Worm (Caenorhabditis elegans) whole organism, mixed stage, embryonic: ENCODE results near the gene ctps-1.
A peak's percentile ranks its signal among the peaks of the same experiment; 100 is the strongest.

ENCODE experiments used
- M03D4.4 ChIP-seq: sonication (generic microtip); optimal IDR thresholded peaks from 2 replicates; lab custom pipeline; 2017; ENCODE audit warnings: mild to moderate bottlenecking, missing genetic modification characterization, missing compliant biosample characterization
- bed-3 ChIP-seq: fragments of 200-800 bp; sonication (Bioruptor generic); optimal IDR thresholded peaks from 3 replicates; lab custom pipeline; 2018; ENCODE audit warnings: mild to moderate bottlenecking, missing genetic modification characterization, moderate library complexity, missing compliant biosample characterization
- ceh-39 ChIP-seq: fragments of 150-350 bp; optimal IDR thresholded peaks from 2 replicates; lab custom pipeline; 2014; ENCODE audit warnings: missing biosample characterization, missing genetic modification characterization
- ceh-43 ChIP-seq: fragments of 200-800 bp; sonication (Bioruptor generic); optimal IDR thresholded peaks from 2 replicates; lab custom pipeline; 2018; ENCODE audit warnings: mild to moderate bottlenecking, missing genetic modification characterization, moderate library complexity, missing compliant biosample characterization
- ceh-83 ChIP-seq: fragments of 200-800 bp; sonication (Bioruptor generic); optimal IDR thresholded peaks from 2 replicates; lab custom pipeline; 2018; ENCODE audit warnings: mild to moderate bottlenecking, missing genetic modification characterization, missing compliant biosample characterization
- cnd-1 ChIP-seq: fragments of 200-800 bp; sonication (Bioruptor generic); optimal IDR thresholded peaks from 2 replicates; lab custom pipeline; 2018; ENCODE audit warnings: mild to moderate bottlenecking, missing genetic modification characterization, missing compliant biosample characterization
- drap-1 ChIP-seq: fragments of 200-800 bp; sonication (Bioruptor generic); optimal IDR thresholded peaks from 3 replicates; lab custom pipeline; 2018; ENCODE audit warnings: mild to moderate bottlenecking, missing genetic modification characterization, missing compliant biosample characterization
- elt-1 ChIP-seq: sonication (generic microtip); optimal IDR thresholded peaks from 2 replicates; lab custom pipeline; 2017; ENCODE audit warnings: missing genetic modification characterization, mild to moderate bottlenecking, missing compliant biosample characterization, antibody characterized with exemption, moderate library complexity, borderline replicate concordance; ENCODE audit not compliant: insufficient read depth
- elt-3 ChIP-seq: fragments of 150-350 bp; optimal IDR thresholded peaks from 2 replicates; lab custom pipeline; 2014; ENCODE audit warnings: missing biosample characterization, missing genetic modification characterization
- flh-1 ChIP-seq: fragments of 200-800 bp; sonication (Bioruptor generic); optimal IDR thresholded peaks from 2 replicates; lab custom pipeline; 2018; ENCODE audit warnings: mild to moderate bottlenecking, missing genetic modification characterization, moderate library complexity, missing compliant biosample characterization
- ham-2 ChIP-seq: fragments of 200-800 bp; sonication (Bioruptor generic); optimal IDR thresholded peaks from 2 replicates; lab custom pipeline; 2018; ENCODE audit warnings: mild to moderate bottlenecking, missing genetic modification characterization, missing compliant biosample characterization
- lin-13 ChIP-seq: fragments of 150-350 bp; optimal IDR thresholded peaks from 2 replicates; lab custom pipeline; 2014; ENCODE audit warnings: missing biosample characterization, missing genetic modification characterization
- lin-32 ChIP-seq: fragments of 200-800 bp; sonication (Bioruptor generic); optimal IDR thresholded peaks from 2 replicates; lab custom pipeline; 2018; ENCODE audit warnings: mild to moderate bottlenecking, missing genetic modification characterization, missing compliant biosample characterization
- lsy-2 ChIP-seq: fragments of 150-350 bp; optimal IDR thresholded peaks from 2 replicates; lab custom pipeline; 2014; ENCODE audit warnings: missing biosample characterization, missing genetic modification characterization
- mls-2 ChIP-seq: sonication (generic microtip); optimal IDR thresholded peaks from 2 replicates; lab custom pipeline; 2016; ENCODE audit warnings: mild to moderate bottlenecking, missing genetic modification characterization, moderate library complexity, missing compliant biosample characterization
- nhr-12 ChIP-seq: fragments of 150-350 bp; optimal IDR thresholded peaks from 2 replicates; lab custom pipeline; 2014; ENCODE audit warnings: missing biosample characterization, missing genetic modification characterization
- nhr-2 ChIP-seq: fragments of 150-350 bp; optimal IDR thresholded peaks from 2 replicates; lab custom pipeline; 2014; ENCODE audit warnings: missing biosample characterization, missing genetic modification characterization
- nhr-237 ChIP-seq: fragments of 150-350 bp; optimal IDR thresholded peaks from 2 replicates; lab custom pipeline; 2014; ENCODE audit warnings: missing biosample characterization, missing genetic modification characterization
- nhr-28 ChIP-seq: fragments of 150-350 bp; optimal IDR thresholded peaks from 2 replicates; lab custom pipeline; 2014; ENCODE audit warnings: missing biosample characterization, missing genetic modification characterization
- nhr-76 ChIP-seq: sonication (generic microtip); optimal IDR thresholded peaks from 2 replicates; lab custom pipeline; 2017; ENCODE audit warnings: missing biosample characterization, missing genetic modification characterization
- pha-4 ChIP-seq: fragments of 150-350 bp; optimal IDR thresholded peaks from 2 replicates; lab custom pipeline; 2018; ENCODE audit warnings: missing biosample characterization, missing genetic modification reagents, missing genetic modification characterization
- sem-2 ChIP-seq: fragments of 200-800 bp; sonication (Bioruptor generic); optimal IDR thresholded peaks from 2 replicates; lab custom pipeline; 2018; ENCODE audit warnings: mild to moderate bottlenecking, missing genetic modification characterization, missing compliant biosample characterization
- snpc-4 ChIP-seq: fragments of 150-350 bp; optimal IDR thresholded peaks from 2 replicates; lab custom pipeline; 2014; ENCODE audit warnings: missing biosample characterization, missing genetic modification characterization
- sptf-1 ChIP-seq: sonication (generic microtip); optimal IDR thresholded peaks from 2 replicates; lab custom pipeline; 2017; ENCODE audit warnings: mild to moderate bottlenecking, missing genetic modification characterization, moderate library complexity, missing compliant biosample characterization
- tbx-8 ChIP-seq: fragments of 200-800 bp; sonication (Bioruptor generic); optimal IDR thresholded peaks from 2 replicates; lab custom pipeline; 2018; ENCODE audit warnings: mild to moderate bottlenecking, missing genetic modification characterization, moderate library complexity, missing compliant biosample characterization
- unc-120 ChIP-seq: sonication (generic microtip); optimal IDR thresholded peaks from 2 replicates; lab custom pipeline; 2017; ENCODE audit warnings: missing genetic modification characterization, missing compliant biosample characterization; ENCODE audit not compliant: poor library complexity, severe bottlenecking
- unc-39 ChIP-seq: fragments of 150-350 bp; optimal IDR thresholded peaks from 2 replicates; lab custom pipeline; 2014; ENCODE audit warnings: missing biosample characterization, missing genetic modification characterization
- unc-62 ChIP-seq: fragments of 150-350 bp; optimal IDR thresholded peaks from 2 replicates; lab custom pipeline; 2014; ENCODE audit warnings: missing biosample characterization, missing genetic modification reagents, missing genetic modification characterization
- zip-8 ChIP-seq: fragments of 150-350 bp; optimal IDR thresholded peaks from 2 replicates; lab custom pipeline; 2014; ENCODE audit warnings: missing biosample characterization, missing genetic modification characterization
- ztf-11 ChIP-seq: fragments of 150-350 bp; optimal IDR thresholded peaks from 2 replicates; lab custom pipeline; 2014; ENCODE audit warnings: missing biosample characterization, missing genetic modification characterization

ctps-1 gene

DNA sequence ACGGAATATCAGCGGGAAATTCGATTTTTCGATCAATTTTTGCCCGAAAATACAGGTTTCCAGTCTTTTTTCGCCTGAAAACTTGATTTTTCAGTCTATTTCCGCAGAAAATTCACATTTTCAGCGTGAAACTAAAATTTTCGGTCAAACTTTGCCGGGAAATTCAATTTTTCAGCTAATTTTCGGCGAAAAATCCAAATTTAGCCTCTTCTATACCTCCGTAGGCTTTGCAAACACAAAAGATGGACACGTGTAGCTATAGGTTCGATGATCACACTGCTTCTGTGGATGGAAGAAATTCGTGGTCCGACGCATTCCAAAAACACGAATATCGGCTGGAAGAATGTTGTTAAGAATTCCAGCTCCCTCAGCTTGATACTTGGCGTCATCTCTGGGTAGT, 599 bp upstream of the ctps-1 start:
- no peak for TF ChIP-seq elt-3 (tag; lab: Kevin White, UChicago)
- TF ChIP-seq ham-2 (GFP tag; lab: Kevin White, UChicago) = no peak
- TF ChIP-seq nhr-28 = no peak
- TF ChIP-seq nhr-12 (tag; lab: Kevin White, UChicago) = no peak
- TF ChIP-seq tbx-8 (GFP tag; lab: Kevin White, UChicago) = no peak
- no peak for TF ChIP-seq snpc-4 (tag; lab: Kevin White, UChicago)
- no peak for TF ChIP-seq ceh-43
- no peak for TF ChIP-seq zip-8 (tag; lab: Kevin White, UChicago)
- no peak for TF ChIP-seq nhr-2 (tag; lab: Kevin White, UChicago)
- TF ChIP-seq cnd-1 (tag; lab: Kevin White, UChicago) = no peak
- no peak for TF ChIP-seq M03D4.4
- TF ChIP-seq nhr-237 (tag; lab: Kevin White, UChicago) = no peak
- no peak for TF ChIP-seq sptf-1 (tag; lab: Kevin White, UChicago)
- no peak for TF ChIP-seq unc-39 (tag; lab: Kevin White, UChicago)
- TF ChIP-seq ceh-39 (tag; lab: Kevin White, UChicago) = no peak
- TF ChIP-seq flh-1 (GFP tag; lab: Kevin White, UChicago) = no peak
- TF ChIP-seq nhr-76 (tag; lab: Kevin White, UChicago) = no peak
- TF ChIP-seq lin-32 (GFP tag; lab: Kevin White, UChicago) = no peak
- no peak for TF ChIP-seq drap-1 (GFP tag; lab: Kevin White, UChicago)

DNA sequence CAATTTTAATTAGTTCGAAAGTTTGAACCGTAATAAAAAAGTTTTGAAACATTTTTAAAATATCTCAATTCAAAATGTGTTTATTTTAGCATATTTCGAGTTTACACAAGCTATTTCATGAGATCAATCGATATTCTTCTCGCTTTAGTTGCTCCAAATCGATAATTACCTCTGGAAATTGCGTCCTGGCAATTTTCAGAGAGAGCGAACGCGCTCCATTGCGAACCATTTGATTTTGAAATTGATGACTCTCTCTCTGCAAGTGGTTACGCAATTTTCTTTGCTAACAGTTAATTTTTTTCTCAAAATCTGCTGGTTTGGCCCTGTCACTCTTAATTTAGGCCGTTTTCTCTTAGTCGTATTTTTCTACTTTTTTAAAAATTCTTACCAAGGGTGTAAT, 5.8 kb downstream of the ctps-1 start:
- TF ChIP-seq elt-3 (tag; lab: Kevin White, UChicago) (no peak), nhr-2 (tag; lab: Kevin White, UChicago) (no peak), zip-8 (tag; lab: Kevin White, UChicago) (peak; percentile 10), ceh-39 (tag; lab: Kevin White, UChicago) (peak; percentile 62)

DNA sequence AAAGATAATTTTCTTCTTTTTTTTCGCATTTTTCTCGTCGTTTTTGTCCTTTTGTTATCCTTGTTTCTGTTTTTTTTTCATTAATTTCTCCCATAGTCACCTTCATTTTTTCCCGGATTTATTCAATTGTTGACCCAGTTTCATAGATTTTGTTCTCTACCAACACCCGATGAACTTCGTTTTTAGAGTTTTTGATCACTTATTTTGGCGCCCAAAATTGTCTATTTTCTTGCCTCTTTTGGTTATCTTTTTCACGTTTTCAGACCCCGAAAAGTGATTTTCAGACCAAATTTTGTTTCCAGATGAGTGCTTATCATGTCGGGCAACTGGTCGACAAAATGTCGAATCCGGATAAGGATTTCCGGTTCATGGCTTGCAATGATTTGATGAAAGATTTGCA, 7.9 kb downstream of the ctps-1 start, which contains the start of gene cand-1:
TSS of gene cand-1 (plus strand) at position 301 of the 400 bp plus-strand sequence.
- TF ChIP-seq mls-2 (tag; lab: Kevin White, UChicago) (no peak), nhr-28 (no peak), ceh-83 (GFP tag; lab: Kevin White, UChicago) (no peak)

DNA sequence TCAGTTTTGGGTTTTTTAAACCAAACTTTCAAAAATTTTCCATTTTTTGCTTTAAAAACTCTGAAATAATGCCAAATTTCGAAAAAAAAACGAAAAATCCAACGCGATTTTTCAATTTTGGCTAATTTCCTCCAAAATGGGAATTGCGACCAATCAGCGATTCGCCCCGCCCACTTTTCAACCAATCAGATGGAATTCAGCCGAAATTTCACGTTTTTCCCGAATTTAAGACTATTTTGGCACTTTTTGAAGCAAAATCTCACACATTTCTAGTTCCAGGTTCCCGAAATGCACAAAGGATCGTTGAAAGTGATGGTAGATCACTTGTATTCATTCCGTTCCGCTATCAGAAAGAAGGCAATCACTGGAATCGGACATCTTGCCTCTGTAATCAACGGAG, 10.1 kb downstream of the ctps-1 start:
- TF ChIP-seq pha-4 (tag; lab: Kevin White, UChicago) = no peak
- TF ChIP-seq elt-1 = no peak
- no peak for TF ChIP-seq drap-1 (GFP tag; lab: Kevin White, UChicago)
- TF ChIP-seq ham-2 (GFP tag; lab: Kevin White, UChicago) = no peak
- TF ChIP-seq nhr-76 (tag; lab: Kevin White, UChicago) = no peak
- no peak for TF ChIP-seq nhr-12 (tag; lab: Kevin White, UChicago)
- TF ChIP-seq lin-13 (tag; lab: Kevin White, UChicago) = no peak
- no peak for TF ChIP-seq unc-120 (tag; lab: Kevin White, UChicago)
- no peak for TF ChIP-seq bed-3 (GFP tag; lab: Kevin White, UChicago)
- TF ChIP-seq nhr-28 = no peak
- no peak for TF ChIP-seq ztf-11 (tag; lab: Kevin White, UChicago)
- no peak for TF ChIP-seq flh-1 (GFP tag; lab: Kevin White, UChicago)
- TF ChIP-seq snpc-4 (tag; lab: Kevin White, UChicago) = no peak
- no peak for TF ChIP-seq lin-32 (GFP tag; lab: Kevin White, UChicago)
- no peak for TF ChIP-seq cnd-1 (tag; lab: Kevin White, UChicago)
- TF ChIP-seq nhr-237 (tag; lab: Kevin White, UChicago) = no peak
- no peak for TF ChIP-seq sem-2 (GFP tag; lab: Kevin White, UChicago)
- no peak for TF ChIP-seq M03D4.4
- no peak for TF ChIP-seq nhr-2 (tag; lab: Kevin White, UChicago)

DNA sequence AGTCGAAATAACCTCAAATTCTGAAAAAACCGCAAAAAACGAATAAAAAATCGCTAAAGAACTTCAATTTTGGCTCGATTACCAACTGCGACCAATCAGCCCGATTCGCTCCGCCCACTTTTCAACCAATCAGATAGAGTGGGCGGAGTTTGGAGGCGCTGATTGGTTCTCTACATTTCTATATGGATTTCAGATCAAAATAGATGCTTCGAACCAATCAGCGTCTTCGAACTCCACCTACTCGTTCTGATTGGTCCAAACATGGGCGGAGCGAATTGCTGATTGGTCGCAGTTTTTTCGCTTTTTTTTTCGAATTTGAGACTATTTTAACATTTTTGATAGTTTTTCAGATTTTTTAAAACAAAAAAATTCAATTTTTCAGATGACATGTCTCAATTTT, 13.5 kb downstream of the ctps-1 start:
- no peak for TF ChIP-seq ceh-39 (tag; lab: Kevin White, UChicago)
- TF ChIP-seq M03D4.4 = no peak
- no peak for TF ChIP-seq sem-2 (GFP tag; lab: Kevin White, UChicago)
- no peak for TF ChIP-seq nhr-28
- TF ChIP-seq lsy-2 (tag; lab: Kevin White, UChicago) = no peak
- TF ChIP-seq ham-2 (GFP tag; lab: Kevin White, UChicago) = no peak
- TF ChIP-seq sptf-1 (tag; lab: Kevin White, UChicago) = no peak
- no peak for TF ChIP-seq ceh-83 (GFP tag; lab: Kevin White, UChicago)
- TF ChIP-seq nhr-12 (tag; lab: Kevin White, UChicago) = no peak
- TF ChIP-seq nhr-2 (tag; lab: Kevin White, UChicago) = no peak
- TF ChIP-seq unc-39 (tag; lab: Kevin White, UChicago) = no peak
- no peak for TF ChIP-seq elt-1
- no peak for TF ChIP-seq nhr-237 (tag; lab: Kevin White, UChicago)
- no peak for TF ChIP-seq unc-62
- no peak for TF ChIP-seq mls-2 (tag; lab: Kevin White, UChicago)
- TF ChIP-seq, all 35 proteins: peak for 0
